Worm (Caenorhabditis elegans) whole organism, dauer: ENCODE measurements around the gene C36C5.14.

Experiments used
- unc-62 ChIP-seq: sonication (generic microtip); optimal IDR thresholded peaks from 2 replicates; lab custom pipeline; 2017; ENCODE audit warnings: missing biosample characterization, missing genetic modification reagents, missing genetic modification characterization

C36C5.14 gene

ce11 chrV:3159252-3159651 is 6.1 kb downstream of the C36C5.14 start, which contains the start of gene C36C5.12:
C36C5.12 (minus strand) TSS chrV:3159352.
- TF ChIP-seq unc-62 (GFP tag; lab: Kevin White, UChicago) = no peak

DNA sequence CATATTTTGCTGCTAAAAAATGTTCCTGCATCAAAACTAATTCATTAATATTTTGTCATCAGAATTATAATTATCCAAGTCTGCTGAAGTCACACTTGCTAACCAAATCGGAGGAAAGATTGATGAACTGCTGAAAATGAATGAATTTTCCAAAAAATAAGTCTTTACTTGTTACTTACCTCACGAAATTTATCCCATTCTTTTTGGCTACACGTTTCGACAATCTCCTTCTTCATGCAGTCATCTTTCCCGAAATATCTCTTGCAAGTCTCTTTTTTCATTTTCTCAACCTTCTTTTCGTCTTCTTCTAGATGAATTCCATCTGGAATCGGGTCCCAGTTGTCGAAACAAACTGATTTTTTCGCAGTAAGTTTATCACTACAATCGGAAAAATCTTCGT is 7.0 kb downstream of the C36C5.14 start:
- TF ChIP-seq unc-62 (GFP tag; lab: Kevin White, UChicago) = no peak

- no peak for TF ChIP-seq unc-62 (GFP tag; lab: Kevin White, UChicago)
Observed at ce11 chrV:3156786-3157185, 8.6 kb downstream of the C36C5.14 start, which contains the start of gene exh-1. exh-1 (plus strand) TSS chrV:3157086.

- TF ChIP-seq unc-62 (GFP tag; lab: Kevin White, UChicago) = no peak
Observed at ce11 chrV:3155072-3155471, 10.3 kb downstream of the C36C5.14 start, which contains the start of gene srab-7. srab-7 (minus strand) TSS chrV:3155172.

ce11 chrV:3151862-3152261 is 13.5 kb downstream of the C36C5.14 start, which contains the start of gene srab-6:
srab-6 (minus strand) TSS chrV:3151962.
- no peak for TF ChIP-seq unc-62 (GFP tag; lab: Kevin White, UChicago)

DNA sequence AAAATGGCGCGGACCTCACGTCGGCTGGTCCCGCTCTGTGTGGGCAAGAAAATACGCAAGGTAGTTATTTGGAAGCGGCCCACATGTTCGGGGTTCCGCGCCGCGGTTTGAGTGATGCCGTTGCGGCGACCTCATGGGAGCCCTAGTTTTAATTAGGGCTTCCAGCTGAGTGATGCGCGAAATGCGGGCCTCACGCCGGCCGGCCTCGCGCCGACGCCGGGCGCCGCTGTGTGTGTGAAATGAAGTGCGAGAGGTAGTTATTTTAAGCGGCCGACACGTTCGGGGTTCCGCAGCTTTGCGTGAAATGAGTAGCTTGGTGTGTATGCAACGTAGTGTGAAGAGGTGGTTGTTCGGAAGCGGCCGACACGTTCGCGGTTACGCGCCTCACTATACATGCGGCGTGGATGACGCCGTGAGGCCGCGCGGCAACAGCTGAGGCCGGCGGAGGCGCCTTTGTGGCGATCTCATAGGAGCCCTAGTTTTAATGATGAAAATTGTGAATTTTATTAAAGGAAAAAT is 15.4 kb downstream of the C36C5.14 start:
- no peak for TF ChIP-seq unc-62 (GFP tag; lab: Kevin White, UChicago)

DNA sequence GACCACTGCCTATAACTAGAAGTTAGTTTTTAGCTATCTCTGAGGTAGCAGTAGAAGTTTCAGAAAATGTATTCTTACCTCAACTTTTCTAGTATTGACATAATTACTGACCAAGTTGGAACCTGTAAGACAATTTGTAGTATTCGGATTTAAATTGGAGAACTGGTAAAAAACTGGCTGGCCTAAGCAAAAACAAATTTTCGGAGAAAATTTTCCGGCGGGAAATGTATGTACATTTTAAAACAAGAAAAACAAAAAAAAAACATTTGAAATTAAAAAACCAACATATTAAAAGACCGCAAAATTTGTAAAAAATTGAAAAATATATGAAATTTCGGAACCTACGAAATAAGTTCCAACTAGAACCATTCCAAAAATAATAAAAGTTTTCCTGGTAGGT is 18.4 kb downstream of the C36C5.14 start, which contains the start of gene srab-11:
TSS of gene srab-11 (minus strand) at position 101 of the 400 bp plus-strand sequence.
- no peak for TF ChIP-seq unc-62 (GFP tag; lab: Kevin White, UChicago)

DNA sequence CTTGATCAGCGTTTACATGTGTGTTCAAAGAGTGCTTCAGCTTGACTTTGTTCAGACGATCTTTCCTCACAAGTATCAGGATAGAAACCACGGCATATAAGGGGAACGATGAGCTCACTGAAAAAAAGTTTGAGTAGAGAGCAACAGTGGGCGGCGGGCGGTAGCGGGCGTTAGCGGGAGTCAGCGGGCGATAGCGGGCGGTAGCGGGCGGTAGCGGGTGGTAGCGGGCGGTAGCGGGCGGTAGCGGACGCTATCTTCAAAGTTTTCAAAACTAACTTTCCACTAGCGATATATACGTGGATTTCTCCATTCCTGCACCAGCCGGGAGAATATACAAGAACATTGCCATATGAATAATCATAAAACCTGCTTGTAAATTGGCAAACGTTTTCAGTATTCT is 20.1 kb downstream of the C36C5.14 start:
- TF ChIP-seq unc-62 (GFP tag; lab: Kevin White, UChicago) = no peak

DNA sequence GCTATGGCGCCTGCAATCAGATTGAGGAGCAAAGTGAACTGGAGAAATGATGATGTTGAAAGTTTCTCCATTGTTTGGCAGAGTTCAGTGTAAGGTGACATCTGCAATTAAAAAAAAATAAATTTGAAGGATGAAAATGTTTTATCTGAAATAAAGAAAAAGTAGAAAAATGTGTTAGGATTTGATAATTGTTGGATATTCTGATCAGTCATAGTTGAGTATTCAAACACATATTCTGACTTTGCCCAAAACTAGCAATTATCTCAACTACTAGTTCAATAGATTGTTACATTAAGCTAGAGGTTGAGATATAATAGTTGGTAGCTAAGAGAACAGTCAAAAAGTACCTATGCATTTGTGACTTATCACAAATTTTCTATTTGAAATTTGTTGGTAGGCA is 20.8 kb downstream of the C36C5.14 start, which contains the start of gene srab-10:
TSS of gene srab-10 (minus strand) at position 101 of the 400 bp plus-strand sequence.
- no peak for TF ChIP-seq unc-62 (GFP tag; lab: Kevin White, UChicago)

DNA sequence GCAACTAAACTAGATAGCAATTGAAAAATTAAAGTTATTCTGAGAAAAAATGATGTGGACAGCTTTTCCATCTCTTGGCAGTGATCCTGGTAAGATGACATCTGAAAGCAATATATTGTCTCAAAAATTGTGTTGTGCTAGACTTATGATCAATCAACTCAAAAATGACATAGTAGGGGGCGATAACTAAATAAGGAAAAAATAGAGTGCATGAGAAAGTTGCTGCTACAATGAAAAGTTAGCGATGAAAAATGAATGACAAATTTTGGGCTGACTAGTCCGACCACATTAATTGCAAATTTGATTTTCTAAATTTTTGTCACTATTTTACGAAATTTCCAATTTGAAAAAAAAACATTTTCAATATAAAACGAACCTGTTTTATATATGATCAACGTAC is 24.1 kb downstream of the C36C5.14 start, which contains the start of gene srab-9:
TSS of gene srab-9 (minus strand) at position 101 of the 400 bp plus-strand sequence.
- no peak for TF ChIP-seq unc-62 (GFP tag; lab: Kevin White, UChicago)

ce11 chrV:3138488-3138887 is 26.9 kb downstream of the C36C5.14 start, which contains the start of the genes irld-3 and F02C9.1:
irld-3 (minus strand) TSS chrV:3138588.
F02C9.1 (plus strand) TSS chrV:3138703.
- TF ChIP-seq unc-62 (GFP tag; lab: Kevin White, UChicago) = no peak

DNA sequence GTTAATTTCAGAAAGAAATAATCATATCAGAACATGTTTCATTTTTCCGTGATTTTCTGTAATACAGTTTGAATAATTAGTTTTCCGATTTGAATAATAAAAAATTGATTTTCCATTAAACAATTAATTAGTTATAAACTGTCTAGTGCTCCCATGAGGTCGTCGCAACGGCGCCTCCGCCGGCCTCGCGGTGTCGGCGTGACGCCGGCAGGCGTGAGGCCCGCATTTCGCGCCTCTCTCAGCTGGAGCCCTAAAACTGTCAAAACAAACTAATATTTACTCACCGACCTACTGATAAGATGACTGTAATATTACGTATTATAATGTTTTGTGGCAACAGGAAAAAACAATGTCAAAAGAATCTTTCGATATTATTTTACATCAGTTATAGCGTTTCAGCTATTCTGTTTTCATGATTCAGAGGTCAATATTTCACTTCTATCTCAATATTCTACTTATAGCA is 32.0 kb downstream of the C36C5.14 start, which contains the start of gene F02C9.2:
TSS of gene F02C9.2 (plus strand) at position 413 of the 463 bp plus-strand sequence.
- no peak for TF ChIP-seq unc-62 (GFP tag; lab: Kevin White, UChicago)

DNA sequence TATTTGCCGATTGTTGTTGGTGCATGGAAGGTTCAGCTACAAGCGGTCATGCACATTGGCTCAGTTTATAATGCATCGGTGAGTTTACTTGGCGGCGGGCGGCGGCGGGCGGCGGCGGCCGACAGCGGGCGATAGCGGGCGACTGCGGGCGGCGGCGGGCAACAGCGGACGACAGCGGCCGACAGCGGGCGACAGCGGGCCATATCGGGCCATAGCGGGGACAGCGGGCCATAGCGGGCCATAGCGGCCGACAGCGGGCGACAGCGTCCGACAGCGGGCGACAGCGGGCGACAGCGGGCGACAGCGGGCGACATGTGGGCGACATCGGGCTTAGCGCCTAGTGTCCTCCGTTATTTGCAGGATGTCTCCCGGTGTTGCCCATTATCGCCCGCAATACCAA is 33.2 kb downstream of the C36C5.14 start:
- TF ChIP-seq unc-62 (GFP tag; lab: Kevin White, UChicago) = no peak

- no peak for TF ChIP-seq unc-62 (GFP tag; lab: Kevin White, UChicago)
Observed at ce11 chrV:3128803-3129202, 36.5 kb downstream of the C36C5.14 start, which contains the start of gene tat-6. tat-6 (plus strand) TSS chrV:3129103.

ce11 chrV:3127670-3128069 is 37.7 kb downstream of the C36C5.14 start, which contains the start of gene Y73C8C.10:
Y73C8C.10 (minus strand) TSS chrV:3127770.
- TF ChIP-seq unc-62 (GFP tag; lab: Kevin White, UChicago) = no peak

ce11 chrV:3124912-3125311 is 40.4 kb downstream of the C36C5.14 start, which contains the start of gene Y73C8C.12:
Y73C8C.12 (plus strand) TSS chrV:3125212.
- TF ChIP-seq unc-62 (GFP tag; lab: Kevin White, UChicago) = no peak

- no peak for TF ChIP-seq unc-62 (GFP tag; lab: Kevin White, UChicago)
Observed at ce11 chrV:3122403-3122802, 42.9 kb downstream of the C36C5.14 start.
